Worm (Caenorhabditis elegans): Measurements from ENCODE around the gene ZK938.11.

DNA sequence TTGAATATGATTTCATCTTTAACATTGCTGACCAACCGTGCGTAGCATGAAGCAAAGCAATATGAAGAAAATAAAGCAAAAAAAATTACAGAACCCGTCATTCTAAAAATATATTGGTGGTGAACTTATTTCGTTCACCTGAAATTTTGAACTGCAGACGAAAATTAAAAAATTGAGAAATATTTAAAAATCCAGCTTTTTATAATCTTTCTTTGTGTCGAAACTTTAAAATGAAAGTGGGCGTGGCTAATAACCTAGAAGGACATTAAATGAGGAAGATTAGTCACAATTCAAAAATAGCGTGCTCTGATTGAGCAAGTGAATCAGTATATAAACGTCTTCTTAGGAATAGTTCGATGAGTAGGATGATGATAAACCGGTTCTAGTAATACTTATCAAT, 9.3 kb upstream of the ZK938.11 start, which contains the start of gene old-2:
- no peak for TF ChIP-seq rnt-1 (tag; optimal IDR thresholded peaks at IDR 0.05)
- TF ChIP-seq ceh-14 (tag; optimal IDR thresholded peaks at IDR 0.05) = no peak
- no peak for TF ChIP-seq fkh-10 (GFP tag; optimal IDR thresholded peaks at IDR 0.05)
- TF ChIP-seq mec-3 (tag; optimal IDR thresholded peaks at IDR 0.05; ENCODE audit: borderline replicate concordance) = no peak
- no peak for TF ChIP-seq nhr-11 (tag; optimal IDR thresholded peaks at IDR 0.05)
- TF ChIP-seq K02D7.2 (tag; optimal IDR thresholded peaks at IDR 0.05) = no peak

All from whole organism, late embryonic.